Fruit fly (Drosophila melanogaster) whole organism, prepupa: Measurements from ENCODE around the gene CG3638.
A peak's percentile ranks its signal among the peaks of the same experiment; 100 is the strongest.

Experiments used
- CG11294 ChIP-seq: fragments of 200-800 bp; sonication (Bioruptor generic); IDR thresholded peaks from 2 replicates; pipeline ENCODE4 v1.3.6; 2022; ENCODE audit warnings: missing biosample characterization, missing genetic modification characterization
- CG11902 ChIP-seq: fragments of 200-800 bp; sonication (Bioruptor generic); optimal IDR thresholded peaks from 3 replicates; lab custom pipeline; 2016; ENCODE audit warnings: missing biosample characterization, missing genetic modification characterization
- CG15336 ChIP-seq: fragments of 200-800 bp; sonication (Bioruptor generic); IDR thresholded peaks from 2 replicates; pipeline ENCODE4 v1.3.6; 2022; ENCODE audit warnings: missing biosample characterization, missing genetic modification characterization
- CG1621 ChIP-seq: fragments of 200-800 bp; sonication (Bioruptor generic); optimal IDR thresholded peaks from 3 replicates; lab custom pipeline; 2018; ENCODE audit warnings: missing biosample characterization, mild to moderate bottlenecking, missing genetic modification characterization
- CG16779 ChIP-seq: fragments of 200-800 bp; sonication (Bioruptor generic); optimal IDR thresholded peaks from 3 replicates; lab custom pipeline; 2017; ENCODE audit warnings: missing biosample characterization, mild to moderate bottlenecking, missing genetic modification characterization
- CG3032 ChIP-seq: fragments of 200-800 bp; optimal IDR thresholded peaks from 2 replicates; lab custom pipeline; 2019; ENCODE audit warnings: missing biosample characterization, mild to moderate bottlenecking, missing genetic modification characterization, moderate library complexity
- CG34406 ChIP-seq: fragments of 200-800 bp; sonication (Bioruptor generic); optimal IDR thresholded peaks from 3 replicates; lab custom pipeline; 2016; ENCODE audit warnings: missing biosample characterization, missing genetic modification characterization
- CG6163 ChIP-seq: fragments of 200-800 bp; sonication (Bioruptor generic); IDR thresholded peaks from 3 replicates; pipeline ENCODE4 v1.3.6; 2022; ENCODE audit warnings: missing biosample characterization, missing genetic modification characterization
- CG6792 ChIP-seq: fragments of 200-800 bp; sonication (Bioruptor generic); optimal IDR thresholded peaks from 3 replicates; lab custom pipeline; 2016; ENCODE audit warnings: missing biosample characterization, missing genetic modification characterization
- CG6808 ChIP-seq: fragments of 200-800 bp; sonication (Bioruptor generic); optimal IDR thresholded peaks from 3 replicates; lab custom pipeline; 2017; ENCODE audit warnings: missing biosample characterization, missing genetic modification characterization, mild to moderate bottlenecking, moderate library complexity, missing genetic modification reagents
- CG6854 ChIP-seq: fragments of 200-800 bp; sonication (Bioruptor generic); optimal IDR thresholded peaks from 2 replicates; lab custom pipeline; 2017; ENCODE audit warnings: missing biosample characterization, mild to moderate bottlenecking, missing genetic modification characterization
- CG7368 ChIP-seq: fragments of 200-800 bp; sonication (Bioruptor generic); optimal IDR thresholded peaks from 3 replicates; lab custom pipeline; 2016; ENCODE audit warnings: missing biosample characterization, missing genetic modification characterization
- CG8119 ChIP-seq: fragments of 200-800 bp; sonication (Bioruptor generic); IDR thresholded peaks from 3 replicates; pipeline ENCODE4 v1.3.6; 2022; ENCODE audit warnings: missing biosample characterization, missing genetic modification characterization
- CG8319 ChIP-seq: fragments of 200-800 bp; sonication (Bioruptor generic); optimal IDR thresholded peaks from 3 replicates; lab custom pipeline; 2016; ENCODE audit warnings: missing biosample characterization, missing genetic modification characterization
- Eip78C ChIP-seq: fragments of 200-800 bp; sonication (Bioruptor generic); peaks from one replicate; lab custom pipeline; 2016; ENCODE audit warnings: missing biosample characterization, missing genetic modification characterization
- Eip93F ChIP-seq: fragments of 200-800 bp; sonication (Bioruptor generic); optimal IDR thresholded peaks from 2 replicates; lab custom pipeline; 2016; ENCODE audit warnings: missing biosample characterization, mild to moderate bottlenecking, missing genetic modification characterization
- Ets21C ChIP-seq: fragments of 200-800 bp; sonication (Bioruptor generic); optimal IDR thresholded peaks from 3 replicates; lab custom pipeline; 2016; ENCODE audit warnings: missing biosample characterization, missing genetic modification characterization
- Gug ChIP-seq: fragments of 200-800 bp; sonication (Bioruptor generic); IDR thresholded peaks from 2 replicates; pipeline ENCODE4 v1.3.6; 2022; ENCODE audit warnings: missing biosample characterization, missing genetic modification characterization
- Hr39 ChIP-seq: fragments of 200-800 bp; sonication (Bioruptor generic); optimal IDR thresholded peaks from 2 replicates; lab custom pipeline; 2016; ENCODE audit warnings: missing biosample characterization, missing genetic modification characterization
- Lpt ChIP-seq: fragments of 200-800 bp; sonication (Bioruptor generic); optimal IDR thresholded peaks from 3 replicates; lab custom pipeline; 2016; ENCODE audit warnings: missing biosample characterization, missing genetic modification characterization
- Met ChIP-seq: fragments of 200-800 bp; sonication (Bioruptor generic); optimal IDR thresholded peaks from 3 replicates; lab custom pipeline; 2016; ENCODE audit warnings: missing biosample characterization, missing genetic modification characterization
- OdsH ChIP-seq: fragments of 200-800 bp; sonication (Bioruptor generic); optimal IDR thresholded peaks from 3 replicates; lab custom pipeline; 2016; ENCODE audit warnings: missing biosample characterization, missing genetic modification characterization
- Smox ChIP-seq: fragments of 200-800 bp; sonication (Bioruptor generic); optimal IDR thresholded peaks from 3 replicates; lab custom pipeline; 2016; ENCODE audit warnings: missing biosample characterization, missing genetic modification characterization
- Sox102F ChIP-seq: fragments of 200-800 bp; sonication (Bioruptor generic); optimal IDR thresholded peaks from 2 replicates; lab custom pipeline; 2016; ENCODE audit warnings: missing biosample characterization, mild to moderate bottlenecking, missing genetic modification characterization
- Sox14 ChIP-seq: fragments of 200-800 bp; sonication (Bioruptor generic); optimal IDR thresholded peaks from 3 replicates; lab custom pipeline; 2016; ENCODE audit warnings: missing biosample characterization, missing genetic modification characterization
- Sox15 ChIP-seq: fragments of 200-800 bp; sonication (Bioruptor generic); optimal IDR thresholded peaks from 3 replicates; lab custom pipeline; 2016; ENCODE audit warnings: missing biosample characterization, missing genetic modification characterization
- acj6 ChIP-seq: fragments of 200-800 bp; sonication (Bioruptor generic); optimal IDR thresholded peaks from 3 replicates; lab custom pipeline; 2016; ENCODE audit warnings: missing biosample characterization, missing genetic modification characterization
- dsx ChIP-seq: fragments of 200-800 bp; optimal IDR thresholded peaks from 3 replicates; lab custom pipeline; 2019; ENCODE audit warnings: missing biosample characterization, mild to moderate bottlenecking, missing genetic modification characterization, moderate library complexity; ENCODE audit not compliant: poor library complexity, severe bottlenecking
- eg ChIP-seq: fragments of 200-800 bp; sonication (Bioruptor generic); IDR thresholded peaks from 3 replicates; pipeline ENCODE4 v1.3.6; 2022; ENCODE audit warnings: missing biosample characterization, missing genetic modification characterization
- fd59A ChIP-seq: fragments of 200-800 bp; sonication (Bioruptor generic); optimal IDR thresholded peaks from 2 replicates; lab custom pipeline; 2017; ENCODE audit warnings: missing biosample characterization, mild to moderate bottlenecking, missing genetic modification characterization, missing genetic modification reagents
- fd85E ChIP-seq: fragments of 200-800 bp; sonication (Bioruptor generic); optimal IDR thresholded peaks from 3 replicates; lab custom pipeline; 2016; ENCODE audit warnings: missing biosample characterization, missing genetic modification characterization
- fkh ChIP-seq: fragments of 200-800 bp; sonication (Bioruptor generic); optimal IDR thresholded peaks from 3 replicates; lab custom pipeline; 2017; ENCODE audit warnings: missing biosample characterization, mild to moderate bottlenecking, missing genetic modification characterization, moderate library complexity
- net ChIP-seq: fragments of 200-800 bp; sonication (Bioruptor generic); optimal IDR thresholded peaks from 3 replicates; lab custom pipeline; 2016; ENCODE audit warnings: missing biosample characterization, missing genetic modification characterization
- salr ChIP-seq, 2 experiments: fragments of 200-800 bp; sonication (Bioruptor generic); optimal IDR thresholded peaks; 3 replicates each; lab custom pipeline; 2016 to 2018; ENCODE audit warnings: missing biosample characterization in 2 of 2, missing genetic modification characterization in 2 of 2, mild to moderate bottlenecking in 1 of 2
- ss ChIP-seq, 2 experiments: fragments of 200-800 bp; sonication (Bioruptor generic); optimal IDR thresholded peaks; 2 replicates in 1 of 2; 3 replicates in 1 of 2; lab custom pipeline; 2017 to 2018; ENCODE audit warnings: mild to moderate bottlenecking in 2 of 2, missing biosample characterization in 2 of 2, missing genetic modification characterization in 2 of 2, moderate library complexity in 1 of 2
- svp ChIP-seq: fragments of 200-800 bp; sonication (Bioruptor generic); peaks from one replicate; lab custom pipeline; 2016; ENCODE audit warnings: missing biosample characterization, missing genetic modification characterization
- topi ChIP-seq: fragments of 200-800 bp; sonication (Bioruptor generic); optimal IDR thresholded peaks from 3 replicates; lab custom pipeline; 2016; ENCODE audit warnings: missing biosample characterization, missing genetic modification characterization
- vri ChIP-seq: fragments of 200-800 bp; sonication (Bioruptor generic); optimal IDR thresholded peaks from 3 replicates; lab custom pipeline; 2016; ENCODE audit warnings: missing biosample characterization, mild to moderate bottlenecking, missing genetic modification characterization

The CG3638 gene

DNA sequence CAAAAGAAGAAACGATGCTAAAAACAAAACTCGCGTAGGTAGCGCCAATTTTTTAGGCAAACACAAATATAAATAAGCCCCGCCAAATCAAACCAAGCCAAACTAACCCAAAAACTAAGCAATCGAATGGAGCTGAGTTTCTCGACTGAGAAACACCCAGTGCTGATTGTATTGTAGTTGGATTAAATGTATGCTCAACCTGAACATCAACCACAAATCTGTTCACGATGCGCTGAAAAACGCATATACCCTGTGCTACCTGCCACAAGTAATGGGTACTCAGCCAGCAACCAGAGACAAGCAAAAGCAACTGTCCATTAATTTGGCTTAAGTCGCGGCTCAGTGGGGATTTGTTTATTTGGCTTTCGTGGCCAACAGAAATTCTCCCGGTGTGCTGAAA, 23.8 kb upstream of the CG3638 start (continued):
- TF ChIP-seq CG3032 (no peak), eg (0 out of 3 replicates have a peak, but pooled peaks have one; percentile 15), CG11902 (GFP tag; lab: Kevin White, UChicago) (no peak), Smox (GFP tag; lab: Kevin White, UChicago) (no peak), Sox102F (GFP tag; lab: Kevin White, UChicago) (no peak), Lpt (GFP tag; lab: Kevin White, UChicago) (no peak), Ets21C (no peak), fd85E (GFP tag; lab: Kevin White, UChicago) (no peak), CG6808 (GFP tag; lab: Kevin White, UChicago) (no peak)

dm6 chrX:1256742-1257441, 20.4 kb upstream of the CG3638 start:
- TF ChIP-seq Eip93F (GFP tag; lab: Kevin White, UChicago) (peak; percentile 19), vri (GFP tag; lab: Kevin White, UChicago) (peak; percentile 34), CG34406 (no peak), Hr39 (GFP tag; lab: Kevin White, UChicago) (no peak), svp (GFP tag; lab: Kevin White, UChicago) (peak; percentile 41), CG1621 (tag; lab: Kevin White, UChicago) (no peak)

DNA sequence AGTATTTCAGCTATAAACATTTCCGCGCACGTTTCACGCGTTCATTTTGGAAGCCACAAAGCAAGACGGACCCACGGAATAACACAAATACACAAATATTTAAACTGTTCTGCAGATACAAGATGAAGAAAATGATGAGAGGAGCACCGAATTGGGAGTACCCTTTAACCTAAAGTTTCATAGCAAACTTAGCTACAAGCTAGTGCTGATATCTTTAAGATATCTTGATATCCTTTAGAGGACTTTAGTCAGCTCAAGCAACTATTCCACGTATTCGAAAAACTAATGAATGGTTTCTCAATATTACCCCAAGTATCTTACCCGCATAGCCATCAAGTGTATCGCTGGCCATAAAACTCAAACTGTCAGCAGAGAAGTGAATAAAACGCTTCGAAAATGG, 19.6 kb upstream of the CG3638 start:
- TF ChIP-seq Eip78C (GFP tag; lab: Kevin White, UChicago) (peak; percentile 47), svp (GFP tag; lab: Kevin White, UChicago) (peak; percentile 57), Met (GFP tag; lab: Kevin White, UChicago) (peak; percentile 7), CG8319 (no peak)
- TF ChIP-seq, all 60 proteins: peak for 3

DNA sequence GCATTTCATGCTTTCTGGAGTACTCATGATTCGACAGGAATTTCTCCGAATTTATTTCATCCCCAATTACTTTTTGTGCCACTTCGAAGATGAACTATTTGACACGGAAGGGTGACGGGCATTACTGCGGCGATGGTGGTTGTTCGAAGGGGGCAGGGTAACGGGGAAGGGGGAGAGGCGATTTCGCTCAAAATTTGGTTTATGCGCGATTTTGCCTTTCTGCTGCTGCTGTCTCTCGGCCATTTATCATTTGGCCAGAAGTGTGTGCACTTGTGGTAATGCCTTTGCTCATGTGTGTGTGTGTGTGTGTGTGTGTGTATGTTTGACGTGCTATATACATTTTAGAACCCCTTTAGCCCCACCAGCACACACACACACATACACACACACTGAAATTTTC, 16.5 kb upstream of the CG3638 start:
- TF ChIP-seq CG8319 (no peak), CG6854 (GFP tag; lab: Kevin White, UChicago) (no peak), CG16779 (tag; lab: Kevin White, UChicago) (no peak), topi (GFP tag; lab: Kevin White, UChicago) (no peak)

DNA sequence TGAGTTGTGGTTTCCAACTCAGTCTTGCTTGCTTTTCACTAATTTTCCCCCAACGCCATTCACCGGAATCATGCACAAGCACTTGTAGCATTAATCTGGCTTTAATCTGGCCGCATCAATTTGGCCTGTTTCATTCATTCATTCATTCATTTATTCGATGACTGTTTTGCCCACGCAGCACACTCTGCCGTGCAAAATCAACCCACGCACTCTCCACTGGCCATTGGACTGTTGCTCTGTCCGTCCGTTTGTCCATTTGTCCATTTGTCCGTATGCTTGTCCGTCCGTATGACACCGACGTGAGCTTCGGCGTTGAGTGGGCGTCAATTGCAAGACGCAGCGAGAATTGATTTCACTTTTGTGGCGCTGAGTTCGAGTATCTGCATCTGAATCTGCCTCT, 13.6 kb upstream of the CG3638 start:
- TF ChIP-seq CG6792 (GFP tag; lab: Kevin White, UChicago) (no peak), CG7368 (GFP tag; lab: Kevin White, UChicago) (no peak), Met (GFP tag; lab: Kevin White, UChicago) (no peak)

DNA sequence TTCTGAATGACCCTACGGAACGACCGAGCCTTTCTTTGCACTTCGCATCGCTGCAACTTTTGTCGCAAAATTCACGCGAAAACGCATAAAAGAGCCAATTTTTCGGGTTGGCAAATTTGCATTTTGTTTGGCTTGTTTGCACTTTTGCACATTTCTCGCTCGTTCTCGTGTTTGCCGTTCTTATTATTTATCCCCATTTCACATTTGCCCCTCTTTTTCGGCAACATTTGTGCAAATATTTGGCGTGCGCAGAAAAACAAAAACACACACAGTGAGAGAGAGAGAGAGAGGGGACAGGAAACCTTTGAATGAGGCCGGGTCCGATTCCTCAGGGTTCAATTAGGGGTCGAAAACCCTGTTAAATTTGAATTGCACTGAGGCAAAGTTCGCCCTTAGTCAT, 13.1 kb upstream of the CG3638 start:
- TF ChIP-seq ss (GFP tag; optimal IDR thresholded peaks at IDR 0.05; lab: Kevin White, UChicago): no peak
- TF ChIP-seq vri (GFP tag; lab: Kevin White, UChicago): peak; percentile 15
- no peak for TF ChIP-seq CG7368 (GFP tag; lab: Kevin White, UChicago)
- TF ChIP-seq CG8119 (GFP tag; lab: Robert Waterston, UW): no peak
- TF ChIP-seq Sox14: no peak
- TF ChIP-seq topi (GFP tag; lab: Kevin White, UChicago): peak; percentile 1
- no peak for TF ChIP-seq salr (GFP tag; optimal IDR thresholded peaks at IDR 0.05; lab: Kevin White, UChicago)
- TF ChIP-seq Met (GFP tag; lab: Kevin White, UChicago): peak; percentile 17

- TF ChIP-seq fkh (GFP tag; lab: Kevin White, UChicago): no peak
- TF ChIP-seq net: peak; percentile 78
- TF ChIP-seq topi (GFP tag; lab: Kevin White, UChicago): peak; percentile 89
- peak; percentile 75 for TF ChIP-seq fd59A (GFP tag; lab: Kevin White, UChicago)
- TF ChIP-seq CG6163 (GFP tag; lab: Robert Waterston, UW): peak; percentile 74
- TF ChIP-seq CG8119 (GFP tag; lab: Robert Waterston, UW): peak; percentile 58
- TF ChIP-seq CG11294 (GFP tag; lab: Robert Waterston, UW): no peak
- TF ChIP-seq eg: no peak
- TF ChIP-seq Eip78C (GFP tag; lab: Kevin White, UChicago): peak; percentile 97
- TF ChIP-seq acj6 (GFP tag; lab: Kevin White, UChicago): peak; percentile 85
- peak; percentile 86 for TF ChIP-seq dsx (GFP tag; lab: Kevin White, UChicago)
- peak; percentile 45 for TF ChIP-seq Lpt (GFP tag; lab: Kevin White, UChicago)
- TF ChIP-seq OdsH: peak; percentile 87
- no peak for TF ChIP-seq Gug (GFP tag; lab: Robert Waterston, UW)
- peak; percentile 60 for TF ChIP-seq CG16779 (tag; lab: Kevin White, UChicago)
- peak; percentile 87 for TF ChIP-seq Smox (GFP tag; lab: Kevin White, UChicago)
- peak; percentile 91 for TF ChIP-seq Sox102F (GFP tag; lab: Kevin White, UChicago)
- peak; percentile 29 for TF ChIP-seq fd85E (GFP tag; lab: Kevin White, UChicago)
- peak; percentile 87 for TF ChIP-seq Sox15
- peak; percentile 40 for TF ChIP-seq CG15336 (GFP tag; lab: Robert Waterston, UW)
These were observed 12.3 kb upstream of the CG3638 start for dm6 chrX:1248735-1249134.
